Worm (Caenorhabditis elegans) whole organism, young adult: ENCODE measurements around the gene ced-6.
A peak's percentile ranks its signal among the peaks of the same experiment; 100 is the strongest.
"Not testable (repeated sequence)": the region's sequence is repeated elsewhere in the genome, so short reads cannot be mapped to it uniquely, and the experiment has no call there.

Experiments
- B0019.2 ChIP-seq: fragments of 200-800 bp; sonication (Bioruptor generic); conservative IDR thresholded peaks from 2 replicates; pipeline ENCODE4 v1.3.6; 2022; ENCODE audit warnings: missing genetic modification reagents, missing genetic modification characterization, missing compliant biosample characterization
- C17E4.6 ChIP-seq: fragments of 200-800 bp; sonication (Bioruptor generic); IDR thresholded peaks from 2 replicates; pipeline ENCODE4 v1.3.6; 2022; ENCODE audit warnings: missing genetic modification reagents, missing genetic modification characterization, missing compliant biosample characterization
- D2030.7 ChIP-seq: fragments of 200-800 bp; sonication (Bioruptor generic); IDR thresholded peaks from 2 replicates; pipeline ENCODE4 v1.3.6; 2022; ENCODE audit warnings: missing genetic modification reagents, missing genetic modification characterization, missing compliant biosample characterization
- K11D2.4 ChIP-seq: fragments of 200-800 bp; sonication (Bioruptor generic); IDR thresholded peaks from 2 replicates; pipeline ENCODE4 v1.3.6; 2022; ENCODE audit warnings: missing genetic modification reagents, missing genetic modification characterization, missing compliant biosample characterization
- Y53G8AR.9 ChIP-seq: fragments of 200-800 bp; sonication (Bioruptor generic); conservative IDR thresholded peaks from 2 replicates; pipeline ENCODE4 v1.3.6; 2022; ENCODE audit warnings: missing genetic modification reagents, missing genetic modification characterization, missing compliant biosample characterization
- Y56A3A.18 ChIP-seq: fragments of 200-800 bp; sonication (Bioruptor generic); IDR thresholded peaks from 2 replicates; pipeline ENCODE4 v1.3.6; 2022; ENCODE audit warnings: missing genetic modification reagents, missing genetic modification characterization, missing compliant biosample characterization
- Y79H2A.3 ChIP-seq: fragments of 200-800 bp; sonication (Bioruptor generic); conservative IDR thresholded peaks from 2 replicates; pipeline ENCODE4 v1.3.6; 2022; ENCODE audit warnings: missing genetic modification reagents, missing genetic modification characterization, missing compliant biosample characterization
- aptf-2 ChIP-seq: fragments of 200-800 bp; sonication (Bioruptor generic); conservative IDR thresholded peaks from 2 replicates; pipeline ENCODE4 v1.3.6; 2022; ENCODE audit warnings: missing genetic modification reagents, missing genetic modification characterization, missing compliant biosample characterization
- attf-3 ChIP-seq: fragments of 200-800 bp; sonication (Bioruptor generic); conservative IDR thresholded peaks from 2 replicates; pipeline ENCODE4 v1.3.6; 2022; ENCODE audit warnings: missing genetic modification reagents, missing genetic modification characterization, missing compliant biosample characterization
- attf-6 ChIP-seq: fragments of 200-800 bp; sonication (Bioruptor generic); IDR thresholded peaks from 2 replicates; pipeline ENCODE4 v1.3.6; 2022; ENCODE audit warnings: missing genetic modification reagents, missing genetic modification characterization, missing compliant biosample characterization
- bed-2 ChIP-seq: fragments of 200-800 bp; sonication (Bioruptor generic); IDR thresholded peaks from 2 replicates; pipeline ENCODE4 v1.3.6; 2022; ENCODE audit warnings: missing genetic modification reagents, missing genetic modification characterization, missing compliant biosample characterization
- ccch-3 ChIP-seq: fragments of 200-800 bp; sonication (Bioruptor generic); optimal IDR thresholded peaks from 2 replicates; lab custom pipeline; 2018; ENCODE audit warnings: mild to moderate bottlenecking, missing genetic modification characterization, missing compliant biosample characterization
- cebp-1 ChIP-seq, 2 experiments: fragments of 200-800 bp in 1 of 2; sonication (Bioruptor generic) in 1 of 2; sonication (generic microtip) in 1 of 2; IDR thresholded peaks in 1 of 2; optimal IDR thresholded peaks in 1 of 2; 2 replicates each; pipeline versions ENCODE4 v1.3.6 to Lab custom; 2017 to 2022; ENCODE audit warnings: missing compliant biosample characterization in 2 of 2, missing genetic modification characterization in 2 of 2, mild to moderate bottlenecking in 1 of 2, missing genetic modification reagents in 1 of 2, moderate library complexity in 1 of 2
- ceh-100 ChIP-seq: fragments of 200-800 bp; sonication (Bioruptor generic); IDR thresholded peaks from 2 replicates; pipeline ENCODE4 v1.3.6; 2022; ENCODE audit warnings: missing genetic modification reagents, missing genetic modification characterization, missing compliant biosample characterization
- ceh-40 ChIP-seq: fragments of 200-800 bp; sonication (Bioruptor generic); IDR thresholded peaks from 2 replicates; pipeline ENCODE4 v1.3.6; 2022; ENCODE audit warnings: missing genetic modification characterization, missing compliant biosample characterization
- ceh-91 ChIP-seq: fragments of 200-800 bp; sonication (Bioruptor generic); IDR thresholded peaks from 2 replicates; pipeline ENCODE4 v1.3.6; 2022; ENCODE audit warnings: missing genetic modification reagents, missing genetic modification characterization, missing compliant biosample characterization
- dox-1 ChIP-seq: fragments of 200-800 bp; sonication (Bioruptor generic); IDR thresholded peaks from 2 replicates; pipeline ENCODE4 v1.3.6; 2022; ENCODE audit warnings: missing genetic modification reagents, missing genetic modification characterization, missing compliant biosample characterization
- egl-18 ChIP-seq: fragments of 200-800 bp; sonication (Bioruptor generic); IDR thresholded peaks from 2 replicates; pipeline ENCODE4 v1.3.6; 2022; ENCODE audit warnings: missing genetic modification reagents, missing genetic modification characterization, missing compliant biosample characterization
- egrh-3 ChIP-seq: fragments of 200-800 bp; sonication (Bioruptor generic); IDR thresholded peaks from 2 replicates; pipeline ENCODE4 v1.3.6; 2022; ENCODE audit warnings: missing genetic modification reagents, missing genetic modification characterization, missing compliant biosample characterization
- ekl-4 ChIP-seq: fragments of 200-800 bp; sonication (Bioruptor generic); IDR thresholded peaks from 2 replicates; pipeline ENCODE4 v1.3.6; 2022; ENCODE audit warnings: missing genetic modification reagents, missing genetic modification characterization, missing compliant biosample characterization
- him-1 ChIP-seq: sonication (generic microtip); optimal IDR thresholded peaks from 2 replicates; lab custom pipeline; 2016; ENCODE audit warnings: missing genotype, missing genetic modification reagents, missing genetic modification characterization, missing compliant biosample characterization
- hmg-1.2 ChIP-seq: fragments of 200-800 bp; sonication (Bioruptor generic); IDR thresholded peaks from 2 replicates; pipeline ENCODE4 v1.3.6; 2022; ENCODE audit warnings: missing genetic modification reagents, missing genetic modification characterization, missing compliant biosample characterization
- hmg-20 ChIP-seq: fragments of 200-800 bp; sonication (Bioruptor generic); IDR thresholded peaks from 2 replicates; pipeline ENCODE4 v1.3.6; 2022; ENCODE audit warnings: missing genetic modification reagents, missing genetic modification characterization, missing compliant biosample characterization
- hsf-1 ChIP-seq: fragments of 200-800 bp; sonication (Bioruptor generic); IDR thresholded peaks from 2 replicates; pipeline ENCODE4 v1.3.6; 2022; ENCODE audit warnings: missing genetic modification reagents, missing genetic modification characterization, missing compliant biosample characterization
- let-526 ChIP-seq: fragments of 200-800 bp; sonication (Bioruptor generic); IDR thresholded peaks from 2 replicates; pipeline ENCODE4 v1.3.6; 2022; ENCODE audit warnings: missing genetic modification reagents, missing genetic modification characterization, missing compliant biosample characterization
- lin-26 ChIP-seq: fragments of 200-800 bp; sonication (Bioruptor generic); IDR thresholded peaks from 2 replicates; pipeline ENCODE4 v1.3.6; 2022; ENCODE audit warnings: missing genetic modification reagents, missing genetic modification characterization, missing compliant biosample characterization
- lin-54 ChIP-seq: fragments of 200-800 bp; sonication (Bioruptor generic); optimal IDR thresholded peaks from 2 replicates; lab custom pipeline; 2018; ENCODE audit warnings: mild to moderate bottlenecking, missing genetic modification characterization, missing compliant biosample characterization
- lir-1 ChIP-seq: fragments of 200-800 bp; sonication (Bioruptor generic); conservative IDR thresholded peaks from 2 replicates; pipeline ENCODE4 v1.3.6; 2022; ENCODE audit warnings: missing genetic modification reagents, missing genetic modification characterization, missing compliant biosample characterization
- madf-10 ChIP-seq: sonication (generic microtip); optimal IDR thresholded peaks from 2 replicates; lab custom pipeline; 2016; ENCODE audit warnings: mild to moderate bottlenecking, missing genetic modification characterization, missing compliant biosample characterization
- madf-3 ChIP-seq: fragments of 200-800 bp; sonication (Bioruptor generic); IDR thresholded peaks from 2 replicates; pipeline ENCODE4 v1.3.6; 2022; ENCODE audit warnings: missing genetic modification reagents, missing genetic modification characterization, missing compliant biosample characterization
- madf-6 ChIP-seq: fragments of 200-800 bp; sonication (Bioruptor generic); IDR thresholded peaks from 2 replicates; pipeline ENCODE4 v1.3.6; 2022; ENCODE audit warnings: missing genetic modification reagents, missing genetic modification characterization, missing compliant biosample characterization
- madf-8 ChIP-seq: fragments of 200-800 bp; sonication (Bioruptor generic); conservative IDR thresholded peaks from 2 replicates; pipeline ENCODE4 v1.3.6; 2022; ENCODE audit warnings: missing genetic modification reagents, missing genetic modification characterization, missing compliant biosample characterization
- mcd-1 ChIP-seq: fragments of 200-800 bp; sonication (Bioruptor generic); IDR thresholded peaks from 2 replicates; pipeline ENCODE4 v1.3.6; 2022; ENCODE audit warnings: missing genetic modification reagents, missing genetic modification characterization, missing compliant biosample characterization
- nfyb-1 ChIP-seq: fragments of 200-800 bp; sonication (Bioruptor generic); IDR thresholded peaks from 2 replicates; pipeline ENCODE4 v1.3.6; 2022; ENCODE audit warnings: missing genetic modification reagents, missing genetic modification characterization, missing compliant biosample characterization
- pbrm-1 ChIP-seq: fragments of 200-800 bp; sonication (Bioruptor generic); IDR thresholded peaks from 2 replicates; pipeline ENCODE4 v1.3.6; 2022; ENCODE audit warnings: missing genetic modification reagents, missing genetic modification characterization, missing compliant biosample characterization
- rcor-1 ChIP-seq: fragments of 200-800 bp; sonication (Bioruptor generic); IDR thresholded peaks from 2 replicates; pipeline ENCODE4 v1.3.6; 2022; ENCODE audit warnings: missing genetic modification reagents, missing genetic modification characterization, missing compliant biosample characterization
- snpc-1.1 ChIP-seq: sonication (generic microtip); optimal IDR thresholded peaks from 2 replicates; lab custom pipeline; 2017; ENCODE audit warnings: missing genetic modification characterization, mild to moderate bottlenecking, missing compliant biosample characterization, antibody characterized with exemption, moderate library complexity, missing genotype, missing genetic modification reagents; ENCODE audit not compliant: insufficient read depth
- snpc-4 ChIP-seq, 5 experiments: fragments of 150-350 bp in 1 of 5; sonication (generic microtip) in 4 of 5; optimal IDR thresholded peaks; 2 replicates each; lab custom pipeline; 2014 to 2018; ENCODE audit warnings: missing genetic modification characterization in 5 of 5, missing biosample characterization in 3 of 5, antibody characterized with exemption in 2 of 5, mild to moderate bottlenecking in 2 of 5, missing compliant biosample characterization in 2 of 5, missing genotype in 2 of 5, moderate library complexity in 2 of 5, missing genetic modification reagents in 1 of 5
- tbp1 ChIP-seq: fragments of 200-800 bp; sonication (Bioruptor generic); optimal IDR thresholded peaks from 2 replicates; lab custom pipeline; 2018; ENCODE audit warnings: mild to moderate bottlenecking, missing genetic modification characterization, missing compliant biosample characterization
- zfh-2 ChIP-seq: fragments of 200-800 bp; sonication (Bioruptor generic); conservative IDR thresholded peaks from 2 replicates; pipeline ENCODE4 v1.3.6; 2022; ENCODE audit warnings: missing genetic modification reagents, missing genetic modification characterization, missing compliant biosample characterization
- ztf-25 ChIP-seq: fragments of 200-800 bp; sonication (Bioruptor generic); IDR thresholded peaks from 2 replicates; pipeline ENCODE4 v1.3.6; 2022; ENCODE audit warnings: missing genetic modification reagents, missing genetic modification characterization, missing compliant biosample characterization
- ztf-3 ChIP-seq: fragments of 200-800 bp; sonication (Bioruptor generic); optimal IDR thresholded peaks from 2 replicates; lab custom pipeline; 2018; ENCODE audit warnings: mild to moderate bottlenecking, missing genetic modification characterization, missing compliant biosample characterization

The ced-6 gene

DNA sequence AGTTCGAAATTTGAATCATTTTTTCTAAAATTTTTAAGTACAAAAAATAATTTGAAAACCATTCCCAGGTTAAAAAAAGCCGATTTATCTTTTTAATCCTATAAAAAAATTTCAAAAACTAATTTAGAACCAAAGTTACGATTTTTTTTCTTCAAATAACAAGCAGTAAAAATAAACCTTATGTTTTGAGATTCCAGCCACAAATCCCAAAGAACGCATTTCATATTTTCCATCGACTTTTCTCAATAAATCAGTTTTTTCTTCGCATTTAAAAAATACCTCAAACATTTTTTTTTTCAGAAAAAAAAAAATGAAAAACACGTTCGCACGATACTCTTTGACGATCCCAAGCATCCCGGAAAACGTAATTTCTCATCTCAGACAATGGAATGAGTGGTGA, 39.6 kb downstream of the ced-6 start, which contains the start of gene ckk-1:
TSS of gene ckk-1 (plus strand) at position 301 of the 400 bp plus-strand sequence.
- TF ChIP-seq ccch-3 (GFP tag; lab: Kevin White, UChicago): no peak
- TF ChIP-seq Y56A3A.18 (GFP tag; lab: Robert Waterston, UW): no peak
- TF ChIP-seq madf-10: no peak
- no peak for TF ChIP-seq attf-3 (GFP tag; lab: Robert Waterston, UW)
- TF ChIP-seq aptf-2 (GFP tag; lab: Robert Waterston, UW): no peak
- no peak for TF ChIP-seq lir-1 (GFP tag; lab: Robert Waterston, UW)
- no peak for TF ChIP-seq egl-18 (GFP tag; lab: Robert Waterston, UW)
- no peak for TF ChIP-seq ztf-3 (GFP tag; lab: Kevin White, UChicago)
- no peak for TF ChIP-seq hsf-1

- TF ChIP-seq ceh-40 (GFP tag; lab: Robert Waterston, UW) (peak; percentile 77; the same call in 1 of the 2 replicates), egrh-3 (GFP tag; lab: Robert Waterston, UW) (peak; percentile 100), tbp1 (GFP tag; lab: Kevin White, UChicago) (peak; percentile 72), C17E4.6 (GFP tag; lab: Robert Waterston, UW) (peak; percentile 85), mcd-1 (peak; percentile 90), D2030.7 (GFP tag; lab: Robert Waterston, UW) (peak; percentile 98), hsf-1 (peak; percentile 81), lin-54 (peak; percentile 30), attf-6 (GFP tag; lab: Robert Waterston, UW) (peak; percentile 90), ztf-25 (GFP tag; lab: Robert Waterston, UW) (peak; percentile 71; the same call in 1 of the 2 replicates), attf-3 (GFP tag; lab: Robert Waterston, UW) (peak; percentile 79), madf-3 (0 out of 2 replicates have a peak, but pooled peaks have one; percentile 40), pbrm-1 (GFP tag; lab: Robert Waterston, UW) (peak; percentile 100), lin-26 (peak; percentile 86), B0019.2 (GFP tag; lab: Robert Waterston, UW) (peak; percentile 83), Y79H2A.3 (GFP tag; lab: Robert Waterston, UW) (peak; percentile 85), snpc-1.1 (tag; lab: Kevin White, UChicago) (peak; percentile 68), ekl-4 (peak; percentile 91), ceh-100 (GFP tag; lab: Robert Waterston, UW) (peak; percentile 73), ceh-91 (GFP tag; lab: Robert Waterston, UW) (peak; percentile 82), snpc-4 (GFP tag; optimal IDR thresholded peaks at IDR 0.05; lab: Kevin White, UChicago) (peak; percentile 23), snpc-4 (tag; optimal IDR thresholded peaks at IDR 0.05; lab: Kevin White, UChicago) (peak in 3 of 4 experiments; percentile 67 to 92 (median 81)), Y53G8AR.9 (peak; percentile 87), cebp-1 (GFP tag; IDR thresholded peaks at IDR 0.05; lab: Robert Waterston, UW) (0 out of 2 replicates have a peak, but pooled peaks have one; percentile 10), lir-1 (GFP tag; lab: Robert Waterston, UW) (peak; percentile 50; the same call in 1 of the 2 replicates), madf-8 (GFP tag; lab: Robert Waterston, UW) (peak; percentile 91), dox-1 (GFP tag; lab: Robert Waterston, UW) (peak; percentile 96), Y56A3A.18 (GFP tag; lab: Robert Waterston, UW) (peak; percentile 95; the same call in 1 of the 2 replicates), rcor-1 (GFP tag; lab: Robert Waterston, UW) (peak; percentile 93), hmg-1.2 (GFP tag; lab: Robert Waterston, UW) (peak; percentile 64), let-526 (GFP tag; lab: Robert Waterston, UW) (0 out of 2 replicates have a peak, but pooled peaks have one; percentile 40), zfh-2 (GFP tag; lab: Robert Waterston, UW) (peak; percentile 67), him-1 (tag; lab: Kevin White, UChicago) (peak; percentile 56), madf-6 (GFP tag; lab: Robert Waterston, UW) (peak; percentile 95), bed-2 (GFP tag; lab: Robert Waterston, UW) (peak; percentile 73; the same call in 1 of the 2 replicates), hmg-20 (GFP tag; lab: Robert Waterston, UW) (peak; percentile 37; the same call in 1 of the 2 replicates), nfyb-1 (GFP tag; lab: Robert Waterston, UW) (peak; percentile 90), aptf-2 (GFP tag; lab: Robert Waterston, UW) (peak; percentile 64; the same call in 1 of the 2 replicates), K11D2.4 (GFP tag; lab: Robert Waterston, UW) (peak; percentile 63)
- not testable (repeated sequence) for TF ChIP-seq cebp-1 (tag; optimal IDR thresholded peaks at IDR 0.05; lab: Kevin White, UChicago)
Measured at ce11 chrIII:5637297-5637876, 41.8 kb downstream of the ced-6 start.
